Fruit fly (Drosophila melanogaster) whole organism, embryonic: ENCODE measurements around the gene slam.

Experiments
- Atf3 ChIP-seq: fragments of 200-800 bp; sonication (Bioruptor generic); optimal IDR thresholded peaks from 3 replicates; lab custom pipeline; 2016; ENCODE audit warnings: missing biosample characterization, missing genetic modification characterization
- CG11695 ChIP-seq: fragments of 200-800 bp; sonication (Bioruptor generic); IDR thresholded peaks from 3 replicates; pipeline ENCODE4 v1.3.6; 2022; ENCODE audit warnings: missing biosample characterization, missing genetic modification characterization
- CG12299 ChIP-seq: fragments of 200-800 bp; sonication (Bioruptor generic); optimal IDR thresholded peaks from 2 replicates; lab custom pipeline; 2018; ENCODE audit warnings: missing biosample characterization, mild to moderate bottlenecking, missing genetic modification characterization
- CG1233 ChIP-seq: fragments of 200-800 bp; sonication (Bioruptor generic); optimal IDR thresholded peaks from 4 replicates; lab custom pipeline; 2018; ENCODE audit warnings: missing biosample characterization, mild to moderate bottlenecking, missing genetic modification characterization
- CG15696 ChIP-seq: fragments of 200-800 bp; sonication (Bioruptor generic); optimal IDR thresholded peaks from 2 replicates; lab custom pipeline; 2019; ENCODE audit warnings: missing biosample characterization, mild to moderate bottlenecking, missing genetic modification characterization, moderate library complexity
- CG1603 ChIP-seq: fragments of 200-800 bp; sonication (Bioruptor generic); optimal IDR thresholded peaks from 2 replicates; lab custom pipeline; 2019; ENCODE audit warnings: missing biosample characterization, mild to moderate bottlenecking, missing genetic modification characterization, moderate library complexity
- CG1832 ChIP-seq: fragments of 200-800 bp; sonication (Bioruptor generic); optimal IDR thresholded peaks from 2 replicates; lab custom pipeline; 2017; ENCODE audit warnings: missing biosample characterization, mild to moderate bottlenecking, missing genetic modification characterization, inconsistent platforms
- CG3407 ChIP-seq: fragments of 200-800 bp; sonication (Bioruptor generic); optimal IDR thresholded peaks from 2 replicates; lab custom pipeline; 2018; ENCODE audit warnings: missing biosample characterization, mild to moderate bottlenecking, missing genetic modification characterization
- CG34224 ChIP-seq: fragments of 200-800 bp; sonication (Bioruptor generic); IDR thresholded peaks from 3 replicates; pipeline ENCODE4 v1.3.6; 2022; ENCODE audit warnings: missing biosample characterization, missing genetic modification characterization; ENCODE audit not compliant: partially characterized antibody
- CG34422 ChIP-seq: fragments of 200-800 bp; sonication (Bioruptor generic); IDR thresholded peaks from 3 replicates; pipeline ENCODE4 v1.3.6; 2022; ENCODE audit warnings: missing biosample characterization, missing genetic modification characterization
- CG4617 ChIP-seq: fragments of 200-800 bp; sonication (Bioruptor generic); optimal IDR thresholded peaks from 3 replicates; lab custom pipeline; 2016; ENCODE audit warnings: missing biosample characterization, missing genetic modification characterization, borderline replicate concordance
- CG6272 ChIP-seq: fragments of 200-800 bp; sonication (Bioruptor generic); IDR thresholded peaks from 2 replicates; pipeline ENCODE4 v1.3.6; 2022; ENCODE audit warnings: missing biosample characterization, missing genetic modification characterization
- CG8089 ChIP-seq: fragments of 200-800 bp; sonication (Bioruptor generic); optimal IDR thresholded peaks from 3 replicates; lab custom pipeline; 2016; ENCODE audit warnings: missing biosample characterization, missing genetic modification characterization
- CG8944 ChIP-seq: fragments of 200-800 bp; sonication (Bioruptor generic); optimal IDR thresholded peaks from 3 replicates; lab custom pipeline; 2016; ENCODE audit warnings: missing biosample characterization, missing genetic modification characterization
- D ChIP-seq, 2 experiments: fragments of 200-800 bp in 1 of 2; fragments of >200 bp in 1 of 2; sonication (Bioruptor generic) in 1 of 2; optimal IDR thresholded peaks; 2 replicates in 1 of 2; 3 replicates in 1 of 2; lab custom pipeline; 2017; ENCODE audit warnings: mild to moderate bottlenecking in 1 of 2, missing biosample characterization in 1 of 2, missing genetic modification characterization in 1 of 2, missing genetic modification reagents in 1 of 2
- Dfd ChIP-seq, 2 experiments: fragments of >200 bp; optimal IDR thresholded peaks; 2 replicates each; lab custom pipeline; 2017; ENCODE audit warnings: missing biosample characterization in 2 of 2, missing genetic modification characterization in 2 of 2
- Elba2 ChIP-seq: fragments of 200-800 bp; sonication (Bioruptor generic); optimal IDR thresholded peaks from 3 replicates; lab custom pipeline; 2016; ENCODE audit warnings: missing biosample characterization, missing genetic modification characterization
- GATAe ChIP-seq: fragments of 200-800 bp; sonication (Bioruptor generic); conservative IDR thresholded peaks from 2 replicates; pipeline ENCODE4 v1.3.6; 2022; ENCODE audit warnings: missing biosample characterization, missing genetic modification characterization
- Gsc ChIP-seq: fragments of 200-800 bp; sonication (Bioruptor generic); IDR thresholded peaks from 2 replicates; pipeline ENCODE4 v1.3.6; 2022; ENCODE audit warnings: missing biosample characterization, missing genetic modification characterization
- Hey ChIP-seq: fragments of 200-800 bp; sonication (Bioruptor generic); optimal IDR thresholded peaks from 3 replicates; lab custom pipeline; 2018; ENCODE audit warnings: missing biosample characterization, mild to moderate bottlenecking, missing genetic modification characterization
- HmgZ ChIP-seq: fragments of 200-800 bp; sonication (Bioruptor generic); optimal IDR thresholded peaks from 2 replicates; lab custom pipeline; 2018; ENCODE audit warnings: missing biosample characterization, mild to moderate bottlenecking, missing genetic modification characterization
- Hmx ChIP-seq: fragments of 200-800 bp; sonication (Bioruptor generic); optimal IDR thresholded peaks from 2 replicates; lab custom pipeline; 2016; ENCODE audit warnings: missing biosample characterization, missing genetic modification characterization
- MTF-1 ChIP-seq: fragments of 200-800 bp; sonication (Bioruptor generic); optimal IDR thresholded peaks from 2 replicates; lab custom pipeline; 2018; ENCODE audit warnings: missing biosample characterization, mild to moderate bottlenecking, missing genetic modification characterization, borderline replicate concordance
- Opbp ChIP-seq: fragments of 200-800 bp; sonication (Bioruptor generic); IDR thresholded peaks from 3 replicates; pipeline ENCODE4 v1.3.6; 2022; ENCODE audit warnings: missing biosample characterization, missing genetic modification characterization; ENCODE audit not compliant: partially characterized antibody
- Scr ChIP-seq: fragments of 200-800 bp; sonication (Bioruptor generic); IDR thresholded peaks from 2 replicates; pipeline ENCODE4 v1.3.6; 2022; ENCODE audit warnings: missing biosample characterization, missing genetic modification characterization; ENCODE audit not compliant: partially characterized antibody
- TFAM ChIP-seq: fragments of 200-800 bp; sonication (Bioruptor generic); optimal IDR thresholded peaks from 2 replicates; lab custom pipeline; 2017; ENCODE audit warnings: missing biosample characterization, missing genetic modification characterization, inconsistent platforms
- YL-1 ChIP-seq: fragments of 200-800 bp; sonication (Bioruptor generic); optimal IDR thresholded peaks from 3 replicates; lab custom pipeline; 2017; ENCODE audit warnings: missing biosample characterization, mild to moderate bottlenecking, missing genetic modification characterization
- az2 ChIP-seq: fragments of 200-800 bp; sonication (Bioruptor generic); optimal IDR thresholded peaks from 3 replicates; lab custom pipeline; 2016; ENCODE audit warnings: missing biosample characterization, missing genetic modification characterization
- caup ChIP-seq: fragments of 200-800 bp; sonication (Bioruptor generic); optimal IDR thresholded peaks from 3 replicates; lab custom pipeline; 2017; ENCODE audit warnings: missing biosample characterization, mild to moderate bottlenecking, missing genetic modification characterization, moderate library complexity; ENCODE audit not compliant: severe bottlenecking
- crc ChIP-seq: fragments of 200-800 bp; sonication (Bioruptor generic); optimal IDR thresholded peaks from 2 replicates; lab custom pipeline; 2016; ENCODE audit warnings: missing biosample characterization, missing genetic modification characterization
- dati ChIP-seq: fragments of 200-800 bp; sonication (Bioruptor generic); IDR thresholded peaks from 2 replicates; pipeline ENCODE4 v1.3.6; 2022; ENCODE audit warnings: missing biosample characterization, missing genetic modification characterization
- ewg ChIP-seq: fragments of 200-800 bp; sonication (Bioruptor generic); optimal IDR thresholded peaks from 3 replicates; lab custom pipeline; 2017; ENCODE audit warnings: mild to moderate bottlenecking, missing biosample characterization, missing genetic modification reagents, missing genetic modification characterization
- fd3F ChIP-seq: fragments of 200-800 bp; sonication (Bioruptor generic); optimal IDR thresholded peaks from 2 replicates; lab custom pipeline; 2018; ENCODE audit warnings: missing biosample characterization, mild to moderate bottlenecking, missing genetic modification characterization, moderate library complexity
- ftz-f1 ChIP-seq: fragments of 200-800 bp; sonication (Bioruptor generic); optimal IDR thresholded peaks from 2 replicates; lab custom pipeline; 2016; ENCODE audit warnings: missing biosample characterization, missing genetic modification characterization
- gfzf ChIP-seq: fragments of 200-800 bp; sonication (Bioruptor generic); optimal IDR thresholded peaks from 2 replicates; lab custom pipeline; 2016; ENCODE audit warnings: missing biosample characterization, mild to moderate bottlenecking, missing genetic modification characterization, moderate library complexity
- insv ChIP-seq, 2 experiments: fragments of 200-800 bp; sonication (Bioruptor generic); optimal IDR thresholded peaks; 3 replicates each; lab custom pipeline; 2016 to 2018; ENCODE audit warnings: missing biosample characterization in 2 of 2, missing genetic modification characterization in 2 of 2
- klu ChIP-seq: fragments of 200-800 bp; sonication (Bioruptor generic); IDR thresholded peaks from 2 replicates; pipeline ENCODE4 v1.3.6; 2022; ENCODE audit warnings: missing biosample characterization, missing genetic modification characterization
- kni ChIP-seq: fragments of 200-800 bp; sonication (Bioruptor generic); optimal IDR thresholded peaks from 3 replicates; lab custom pipeline; 2017; ENCODE audit warnings: mild to moderate bottlenecking, missing biosample characterization, missing genetic modification reagents, missing genetic modification characterization
- pita ChIP-seq: fragments of 200-800 bp; sonication (Bioruptor generic); optimal IDR thresholded peaks from 2 replicates; lab custom pipeline; 2017; ENCODE audit warnings: missing biosample characterization, mild to moderate bottlenecking, missing genetic modification characterization
- sc ChIP-seq, 3 experiments: fragments of >200 bp in 2 of 3; fragments of 200-800 bp in 1 of 3; sonication (Bioruptor generic) in 1 of 3; optimal IDR thresholded peaks; 2 replicates in 2 of 3; 3 replicates in 1 of 3; lab custom pipeline; 2017; ENCODE audit warnings: mild to moderate bottlenecking in 1 of 3, missing biosample characterization in 1 of 3, missing genetic modification characterization in 1 of 3, missing genetic modification reagents in 1 of 3
- sd ChIP-seq: fragments of 200-800 bp; sonication (Bioruptor generic); optimal IDR thresholded peaks from 3 replicates; lab custom pipeline; 2018; ENCODE audit warnings: missing biosample characterization, mild to moderate bottlenecking, missing genetic modification characterization, moderate library complexity
- sens ChIP-seq: fragments of 200-800 bp; sonication (Bioruptor generic); peaks from one replicate; lab custom pipeline; 2016; ENCODE audit warnings: missing biosample characterization, missing genetic modification characterization
- shn ChIP-seq: fragments of 200-800 bp; sonication (Bioruptor generic); optimal IDR thresholded peaks from 3 replicates; lab custom pipeline; 2016; ENCODE audit warnings: missing biosample characterization, missing genetic modification characterization
- sug ChIP-seq: fragments of 200-800 bp; optimal IDR thresholded peaks from 2 replicates; lab custom pipeline; 2019; ENCODE audit warnings: missing biosample characterization, mild to moderate bottlenecking, missing genetic modification characterization, moderate library complexity
- unc-4 ChIP-seq: fragments of 200-800 bp; sonication (Bioruptor generic); IDR thresholded peaks from 2 replicates; pipeline ENCODE4 v1.3.6; 2022; ENCODE audit warnings: missing biosample characterization, missing genetic modification characterization; ENCODE audit not compliant: partially characterized antibody
- wek ChIP-seq: fragments of 200-800 bp; sonication (Bioruptor generic); optimal IDR thresholded peaks from 3 replicates; lab custom pipeline; 2018; ENCODE audit warnings: missing biosample characterization, mild to moderate bottlenecking, missing genetic modification characterization, moderate library complexity
- yki ChIP-seq: fragments of >200 bp; optimal IDR thresholded peaks from 3 replicates; lab custom pipeline; 2018

slam gene

DNA sequence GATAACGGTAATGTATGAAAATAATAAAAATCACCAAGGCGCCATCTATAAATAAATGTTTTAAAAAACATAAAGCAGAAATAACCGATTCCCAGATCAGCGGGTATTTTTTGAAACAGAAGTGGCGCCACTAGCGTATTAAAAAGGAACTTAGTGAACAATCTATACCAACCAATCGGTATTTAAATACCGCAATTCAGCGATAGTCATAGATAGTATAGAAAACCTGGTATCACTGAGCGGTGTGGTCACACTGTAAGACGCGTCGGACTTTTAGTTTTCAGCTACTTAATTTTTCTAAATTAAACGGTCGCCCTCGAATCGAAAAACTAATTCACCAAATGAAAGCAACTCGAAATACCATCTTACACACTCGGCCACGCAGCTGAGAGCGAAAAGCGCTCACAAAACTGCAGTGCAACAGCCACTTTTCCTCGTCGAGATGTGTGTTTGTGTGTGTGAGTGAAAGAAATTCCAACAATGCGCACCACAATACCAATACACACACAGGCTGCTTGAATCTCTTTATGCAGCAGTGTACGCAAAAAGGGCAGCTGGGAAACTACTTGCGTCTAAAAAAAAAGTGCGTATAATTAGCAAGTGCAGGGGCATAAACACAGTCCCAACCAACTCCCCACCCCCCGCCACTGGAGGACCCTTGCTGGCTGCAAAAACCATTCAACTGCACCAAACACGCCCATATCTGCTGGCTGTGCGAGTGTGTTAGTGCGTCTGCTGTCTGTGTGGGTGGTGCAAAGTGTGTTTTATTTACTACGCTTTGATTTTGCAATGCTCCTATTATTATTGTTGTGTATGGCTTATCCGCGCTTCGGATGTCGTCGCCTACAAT lies 48.4 kb upstream of the slam start, which contains the start of gene PDZ-GEF (continued):
- TF ChIP-seq crc (no peak), Hmx (GFP tag; lab: Kevin White, UChicago) (no peak), wek (GFP tag; lab: Kevin White, UChicago) (no peak), Hey (tag; lab: Kevin White, UChicago) (no peak), Atf3 (GFP tag; lab: Kevin White, UChicago) (no peak), CG15696 (tag; lab: Kevin White, UChicago) (peak; percentile 68), D (optimal IDR thresholded peaks at IDR 0.05; lab: Kevin White, UChicago) (peak; percentile 67), D (GFP tag; optimal IDR thresholded peaks at IDR 0.05; lab: Kevin White, UChicago) (no peak), YL-1 (peak; percentile 71), Gsc (GFP tag; lab: Robert Waterston, UW) (no peak), klu (GFP tag; lab: Robert Waterston, UW) (no peak), CG12299 (no peak), sug (tag; lab: Kevin White, UChicago) (peak; percentile 21), CG8089 (peak; percentile 64), CG3407 (GFP tag; lab: Kevin White, UChicago) (peak; percentile 33), CG1603 (tag; lab: Kevin White, UChicago) (no peak), CG6272 (GFP tag; lab: Robert Waterston, UW) (no peak), ftz-f1 (no peak), gfzf (GFP tag; lab: Kevin White, UChicago) (peak; percentile 93), pita (GFP tag; lab: Kevin White, UChicago) (peak; percentile 31), sens (peak; percentile 91), Scr (GFP tag; lab: Robert Waterston, UW) (peak; percentile 60), shn (GFP tag; lab: Kevin White, UChicago) (peak; percentile 53), ewg (GFP tag; lab: Kevin White, UChicago) (peak; percentile 53), TFAM (GFP tag; lab: Kevin White, UChicago) (no peak), CG34224 (no peak; the same call in 2 of the 3 replicates), CG1233 (no peak), CG34422 (GFP tag; lab: Robert Waterston, UW) (peak; percentile 68), sd (tag; lab: Kevin White, UChicago) (peak; percentile 99), CG4617 (peak; percentile 93), GATAe (GFP tag; lab: Robert Waterston, UW) (no peak), CG1832 (no peak), caup (GFP tag; lab: Kevin White, UChicago) (peak; percentile 49), sc (optimal IDR thresholded peaks at IDR 0.05; lab: Kevin White, UChicago) (no peak), sc (GFP tag; optimal IDR thresholded peaks at IDR 0.05; lab: Kevin White, UChicago) (peak; percentile 27), CG8944 (peak; percentile 49), CG11695 (GFP tag; lab: Robert Waterston, UW) (no peak), yki (no peak), MTF-1 (peak; percentile 62), kni (GFP tag; lab: Kevin White, UChicago) (no peak), dati (no peak), unc-4 (GFP tag; lab: Robert Waterston, UW) (peak; percentile 61), HmgZ (tag; lab: Kevin White, UChicago) (peak; percentile 75), Opbp (GFP tag; lab: Robert Waterston, UW) (peak; percentile 68; the same call in 2 of the 3 replicates), insv (GFP tag; optimal IDR thresholded peaks at IDR 0.05; lab: Kevin White, UChicago) (peak in 1 of 2 experiments; percentile 72), fd3F (GFP tag; lab: Kevin White, UChicago) (peak; percentile 5), Dfd (GFP tag; optimal IDR thresholded peaks at IDR 0.05; lab: Kevin White, UChicago) (no peak), Elba2 (peak; percentile 74), az2 (GFP tag; lab: Kevin White, UChicago) (peak; percentile 63)
